2 worm cellular contexts compared by ENCODE assay signal in genomic region chrII:9322870-9323349, ce11.
TF ChIP-seq lines count a peak whose summit lies in the region.

TSS of gene rab-39 (minus strand) at chrII:9322920.

TF ChIP-seq in whole organism, L1 larva, 84 proteins besides CTCF, POLR2A, EP300 and RAD21 (continued from another document):
- TF ChIP-seq nhr-47 (tag; optimal IDR thresholded peaks at IDR 0.05; lab: Kevin White, UChicago) (peak; percentile 23), hlh-17 (GFP tag; optimal IDR thresholded peaks at IDR 0.05; lab: Kevin White, UChicago; ENCODE audit: borderline replicate concordance) (no peak), unc-62 (GFP tag; optimal IDR thresholded peaks at IDR 0.05; lab: Kevin White, UChicago) (no peak), C34B4.2 (tag; optimal IDR thresholded peaks at IDR 0.05; lab: Kevin White, UChicago) (no peak), grh-1 (GFP tag; IDR thresholded peaks at IDR 0.05; lab: Robert Waterston, UW) (no peak), lsy-2 (tag; optimal IDR thresholded peaks at IDR 0.05; lab: Kevin White, UChicago) (peak; percentile 42 to 70), ztf-4 (tag; optimal IDR thresholded peaks at IDR 0.05; lab: Kevin White, UChicago) (no peak), zag-1 (tag; optimal IDR thresholded peaks at IDR 0.05; lab: Kevin White, UChicago) (no peak), unc-30 (tag; optimal IDR thresholded peaks at IDR 0.05; lab: Kevin White, UChicago) (no peak), C04F5.9 (tag; optimal IDR thresholded peaks at IDR 0.05; lab: Kevin White, UChicago) (no peak), F16B12.6 (tag; optimal IDR thresholded peaks at IDR 0.05; lab: Kevin White, UChicago) (no peak), nhr-28 (tag; optimal IDR thresholded peaks at IDR 0.05; lab: Kevin White, UChicago) (no peak), C16A3.4 (tag; optimal IDR thresholded peaks at IDR 0.05; lab: Kevin White, UChicago) (peak; percentile 26), nhr-12 (tag; optimal IDR thresholded peaks at IDR 0.05; lab: Kevin White, UChicago) (no peak), mep-1 (tag; optimal IDR thresholded peaks at IDR 0.05; lab: Kevin White, UChicago) (peak; percentile 65), lin-13 (GFP tag; optimal IDR thresholded peaks at IDR 0.05; lab: Kevin White, UChicago) (no peak), skn-1 (tag; optimal IDR thresholded peaks at IDR 0.05; lab: Kevin White, UChicago) (peak; percentile 32), sup-37 (GFP tag; optimal IDR thresholded peaks at IDR 0.05; lab: Kevin White, UChicago) (no peak), lin-35 (GFP tag; optimal IDR thresholded peaks at IDR 0.05; lab: Kevin White, UChicago) (peak; percentile 21 to 42), zip-4 (GFP tag; optimal IDR thresholded peaks at IDR 0.05; lab: Kevin White, UChicago) (no peak), ceh-90 (tag; optimal IDR thresholded peaks at IDR 0.05; lab: Kevin White, UChicago) (no peak), nhr-237 (tag; optimal IDR thresholded peaks at IDR 0.05; lab: Kevin White, UChicago) (no peak), nhr-20 (tag; optimal IDR thresholded peaks at IDR 0.05; lab: Kevin White, UChicago) (peak; percentile 4), nhr-71 (tag; optimal IDR thresholded peaks at IDR 0.05; lab: Kevin White, UChicago) (peak; percentile 30), efl-1 (optimal IDR thresholded peaks at IDR 0.05; lab: Kevin White, UChicago) (peak; percentile 15 to 30), efl-1 (GFP tag; optimal IDR thresholded peaks at IDR 0.05 in 1 of 2; lab: Kevin White, UChicago) (peak; percentile 40 to 83), ceh-8 (GFP tag; optimal IDR thresholded peaks at IDR 0.05; lab: Kevin White, UChicago) (no peak), elt-3 (tag; optimal IDR thresholded peaks at IDR 0.05; lab: Kevin White, UChicago) (no peak), nhr-19 (GFP tag; conservative IDR thresholded peaks at IDR 0.05; lab: Robert Waterston, UW) (no peak), xbp-1 (tag; optimal IDR thresholded peaks at IDR 0.05; lab: Kevin White, UChicago) (no peak), pqm-1 (tag; optimal IDR thresholded peaks at IDR 0.05; lab: Kevin White, UChicago) (no peak), swsn-7 (tag; optimal IDR thresholded peaks at IDR 0.05; lab: Kevin White, UChicago) (no peak), fkh-8 (tag; optimal IDR thresholded peaks at IDR 0.05; lab: Kevin White, UChicago) (peak; percentile 29), jun-1 (tag; optimal IDR thresholded peaks at IDR 0.05; lab: Kevin White, UChicago) (no peak), nhr-84 (tag; optimal IDR thresholded peaks at IDR 0.05; lab: Kevin White, UChicago) (no peak), fkh-4 (tag; optimal IDR thresholded peaks at IDR 0.05; lab: Kevin White, UChicago; ENCODE audit: borderline replicate concordance) (no peak), lin-14 (GFP tag; optimal IDR thresholded peaks at IDR 0.05; lab: Kevin White, UChicago) (peak; percentile 31), efl-3 (GFP tag; optimal IDR thresholded peaks at IDR 0.05; lab: Kevin White, UChicago) (no peak), dsc-1 (tag; optimal IDR thresholded peaks at IDR 0.05; lab: Kevin White, UChicago) (peak; percentile 33), ceh-88 (GFP tag; IDR thresholded peaks at IDR 0.05; lab: Robert Waterston, UW) (no peak), elt-2 (tag; optimal IDR thresholded peaks at IDR 0.05; lab: Kevin White, UChicago) (no peak), dpl-1 (GFP tag; optimal IDR thresholded peaks at IDR 0.05; lab: Kevin White, UChicago) (peak; percentile 22 to 53 (median 31))

TF ChIP-seq in whole organism, L4 larva, 104 proteins besides CTCF, POLR2A, EP300 and RAD21 (continued from another document):
- TF ChIP-seq ZK337.2 (GFP tag; IDR thresholded peaks at IDR 0.05; lab: Robert Waterston, UW), result no peak
- no peak for TF ChIP-seq zfp-2 (tag; optimal IDR thresholded peaks at IDR 0.05; lab: Kevin White, UChicago)
- TF ChIP-seq daf-8 (GFP tag; IDR thresholded peaks at IDR 0.05; lab: Robert Waterston, UW), result no peak
- TF ChIP-seq hmg-1.1 (GFP tag; IDR thresholded peaks at IDR 0.05; lab: Robert Waterston, UW), result no peak
- no peak for TF ChIP-seq gei-8 (GFP tag; optimal IDR thresholded peaks at IDR 0.05; lab: Kevin White, UChicago)
- TF ChIP-seq nhr-6 (tag; optimal IDR thresholded peaks at IDR 0.05; lab: Kevin White, UChicago), result no peak
- no peak for TF ChIP-seq pha-4 (GFP tag; IDR thresholded peaks at IDR 0.05; lab: Robert Waterston, UW)
- TF ChIP-seq pha-4 (tag; optimal IDR thresholded peaks at IDR 0.05; lab: Kevin White, UChicago), result no peak
- peak; percentile 26 for TF ChIP-seq dpl-1 (GFP tag; optimal IDR thresholded peaks at IDR 0.05; lab: Kevin White, UChicago)
- TF ChIP-seq lin-1 (GFP tag; IDR thresholded peaks at IDR 0.05; lab: Robert Waterston, UW), result no peak
- no peak for TF ChIP-seq nhr-28 (tag; optimal IDR thresholded peaks at IDR 0.05; lab: Kevin White, UChicago)
- peak in 1 of 2 experiments; percentile 69 for TF ChIP-seq lsy-2 (tag; optimal IDR thresholded peaks at IDR 0.05; lab: Kevin White, UChicago)
- no peak for TF ChIP-seq egl-27 (tag; optimal IDR thresholded peaks at IDR 0.05; lab: Kevin White, UChicago)
- no peak for TF ChIP-seq nhr-237 (tag; optimal IDR thresholded peaks at IDR 0.05; lab: Kevin White, UChicago)
- TF ChIP-seq madf-5 (GFP tag; IDR thresholded peaks at IDR 0.05; lab: Robert Waterston, UW), result no peak
- TF ChIP-seq nhr-102 (tag; optimal IDR thresholded peaks at IDR 0.05; lab: Kevin White, UChicago), result no peak
- TF ChIP-seq nhr-42 (GFP tag; IDR thresholded peaks at IDR 0.05; lab: Robert Waterston, UW), result no peak
- no peak for TF ChIP-seq saeg-2 (GFP tag; IDR thresholded peaks at IDR 0.05; lab: Robert Waterston, UW)
- no peak for TF ChIP-seq snpc-1.2 (GFP tag; IDR thresholded peaks at IDR 0.05; lab: Robert Waterston, UW)
- no peak for TF ChIP-seq mxl-3 (GFP tag; optimal IDR thresholded peaks at IDR 0.05; lab: Kevin White, UChicago)
- peak; percentile 57 for TF ChIP-seq mes-2 (tag; optimal IDR thresholded peaks at IDR 0.05; lab: Kevin White, UChicago; ENCODE audit: poor library complexity, severe bottlenecking)
- TF ChIP-seq snpc-4 (tag; optimal IDR thresholded peaks at IDR 0.05; lab: Kevin White, UChicago), result no peak
- no peak for TF ChIP-seq php-3 (GFP tag; IDR thresholded peaks at IDR 0.05; lab: Robert Waterston, UW)
- no peak for TF ChIP-seq zfp-3 (GFP tag; conservative IDR thresholded peaks at IDR 0.05; lab: Robert Waterston, UW)
- TF ChIP-seq ceh-32 (tag; optimal IDR thresholded peaks at IDR 0.05; lab: Kevin White, UChicago; ENCODE audit: poor library complexity), result no peak
- no peak for TF ChIP-seq jun-1 (tag; optimal IDR thresholded peaks at IDR 0.05; lab: Kevin White, UChicago)
- TF ChIP-seq fkh-10 (GFP tag; optimal IDR thresholded peaks at IDR 0.05; lab: Kevin White, UChicago), result no peak
- TF ChIP-seq nhr-77 (tag; optimal IDR thresholded peaks at IDR 0.05; lab: Kevin White, UChicago), result no peak
- TF ChIP-seq arid-1 (GFP tag; conservative IDR thresholded peaks at IDR 0.05; lab: Robert Waterston, UW), result no peak
- no peak for TF ChIP-seq R02D3.7 (tag; optimal IDR thresholded peaks at IDR 0.05; lab: Kevin White, UChicago)
- no peak for TF ChIP-seq dmd-6 (GFP tag; IDR thresholded peaks at IDR 0.05; lab: Robert Waterston, UW)
- no peak for TF ChIP-seq ZK546.5 (tag; optimal IDR thresholded peaks at IDR 0.05; lab: Kevin White, UChicago)
- no peak for TF ChIP-seq mdt-29 (GFP tag; IDR thresholded peaks at IDR 0.05; lab: Robert Waterston, UW)
- TF ChIP-seq sdz-12 (GFP tag; optimal IDR thresholded peaks at IDR 0.05; lab: Kevin White, UChicago), result no peak
- no peak for TF ChIP-seq D1046.2 (GFP tag; IDR thresholded peaks at IDR 0.05; lab: Robert Waterston, UW)
- no peak for TF ChIP-seq attf-4 (tag; optimal IDR thresholded peaks at IDR 0.05; lab: Kevin White, UChicago)
- TF ChIP-seq nhr-41 (GFP tag; IDR thresholded peaks at IDR 0.05; lab: Robert Waterston, UW), result no peak
- no peak for TF ChIP-seq lin-15B (tag; optimal IDR thresholded peaks at IDR 0.05; lab: Kevin White, UChicago)
- no peak for TF ChIP-seq Y75B8A.6 (GFP tag; IDR thresholded peaks at IDR 0.05; lab: Robert Waterston, UW)
- no peak for TF ChIP-seq lin-39 (tag; optimal IDR thresholded peaks at IDR 0.05; lab: Kevin White, UChicago)
- no peak for TF ChIP-seq tag-97 (GFP tag; IDR thresholded peaks at IDR 0.05; lab: Robert Waterston, UW)
- TF ChIP-seq hlh-11 (tag; optimal IDR thresholded peaks at IDR 0.05; lab: Kevin White, UChicago), result peak; percentile 53
- no peak for TF ChIP-seq egl-43 (GFP tag; IDR thresholded peaks at IDR 0.05; lab: Robert Waterston, UW)
- TF ChIP-seq F10B5.3 (tag; optimal IDR thresholded peaks at IDR 0.05; lab: Kevin White, UChicago), result no peak
- no peak for TF ChIP-seq lin-38 (GFP tag; IDR thresholded peaks at IDR 0.05; lab: Robert Waterston, UW)
- no peak for TF ChIP-seq ztf-11 (tag; optimal IDR thresholded peaks at IDR 0.05; lab: Kevin White, UChicago)
- TF ChIP-seq nhr-111 (GFP tag; optimal IDR thresholded peaks at IDR 0.05; lab: Kevin White, UChicago), result no peak
- TF ChIP-seq ceh-44 (GFP tag; IDR thresholded peaks at IDR 0.05; lab: Robert Waterston, UW), result no peak
- TF ChIP-seq mxl-2 (GFP tag; conservative IDR thresholded peaks at IDR 0.05; lab: Robert Waterston, UW), result no peak
- no peak for TF ChIP-seq daf-16 (GFP tag; optimal IDR thresholded peaks at IDR 0.05; lab: Kevin White, UChicago)
- no peak for TF ChIP-seq daf-16 (tag; optimal IDR thresholded peaks at IDR 0.05; lab: Kevin White, UChicago)
- TF ChIP-seq Y105C5A.15 (GFP tag; IDR thresholded peaks at IDR 0.05; lab: Robert Waterston, UW), result no peak
- TF ChIP-seq dmd-8 (GFP tag; IDR thresholded peaks at IDR 0.05; lab: Robert Waterston, UW), result no peak
- no peak for TF ChIP-seq F37D6.2 (tag; optimal IDR thresholded peaks at IDR 0.05; lab: Kevin White, UChicago)
- TF ChIP-seq mep-1 (tag; optimal IDR thresholded peaks at IDR 0.05; lab: Kevin White, UChicago), result peak; percentile 32
- peak; percentile 16 for TF ChIP-seq rbr-2 (tag; optimal IDR thresholded peaks at IDR 0.05; lab: Kevin White, UChicago)
- no peak for TF ChIP-seq ama-1 (optimal IDR thresholded peaks at IDR 0.05; lab: Kevin White, UChicago)
- TF ChIP-seq daf-19 (GFP tag; conservative IDR thresholded peaks at IDR 0.05; lab: Robert Waterston, UW), result no peak
- peak; percentile 2 for TF ChIP-seq ces-1 (GFP tag; optimal IDR thresholded peaks at IDR 0.05; lab: Kevin White, UChicago)
- peak; percentile 82 for TF ChIP-seq hlh-30 (tag; optimal IDR thresholded peaks at IDR 0.05; lab: Kevin White, UChicago; ENCODE audit: insufficient read depth)
- TF ChIP-seq mdl-1 (tag; optimal IDR thresholded peaks at IDR 0.05; lab: Kevin White, UChicago), result no peak
- no peak for TF ChIP-seq spr-3 (GFP tag; optimal IDR thresholded peaks at IDR 0.05; lab: Kevin White, UChicago)
- peak in 1 of 2 experiments; percentile 27 for TF ChIP-seq hif-1 (tag; optimal IDR thresholded peaks at IDR 0.05; lab: Kevin White, UChicago)
